Fruit fly (Drosophila melanogaster) S2 (cell line): Measurements from ENCODE around the gene CG16775.

Experiments
- CG8478 ChIP-seq: fragments of >200 bp; optimal IDR thresholded peaks from 2 replicates; lab custom pipeline; 2018
- CTCF ChIP-seq, 2 experiments: fragments of >200 bp; optimal IDR thresholded peaks; 2 replicates each; lab custom pipeline; 2018

DNA sequence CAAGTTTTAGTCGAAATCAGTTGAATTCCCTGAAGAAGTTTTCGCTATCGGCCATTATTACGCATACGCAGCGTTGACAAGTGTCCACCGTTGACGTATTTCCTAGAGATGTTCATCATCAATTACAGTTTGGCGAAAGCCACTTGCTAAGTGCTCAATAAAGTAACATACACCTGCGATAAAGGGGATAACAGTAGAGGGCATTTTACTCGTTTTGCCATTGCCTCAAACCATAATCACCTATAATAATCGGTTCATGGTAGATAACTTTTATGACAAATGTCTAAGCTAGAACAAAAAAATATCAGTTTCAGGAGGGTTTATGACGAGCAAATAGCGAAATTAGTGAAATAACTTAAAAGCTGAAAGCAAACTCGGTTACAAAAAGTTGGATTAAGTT, 16.2 kb upstream of the CG16775 start:
- TF ChIP-seq CTCF (optimal IDR thresholded peaks at IDR 0.05; lab: Kevin White, UChicago) (no peak), CG8478 (lab: Kevin White, UChicago) (no peak)
